Worm (Caenorhabditis elegans): ENCODE results near the gene F10C5.3.

DNA sequence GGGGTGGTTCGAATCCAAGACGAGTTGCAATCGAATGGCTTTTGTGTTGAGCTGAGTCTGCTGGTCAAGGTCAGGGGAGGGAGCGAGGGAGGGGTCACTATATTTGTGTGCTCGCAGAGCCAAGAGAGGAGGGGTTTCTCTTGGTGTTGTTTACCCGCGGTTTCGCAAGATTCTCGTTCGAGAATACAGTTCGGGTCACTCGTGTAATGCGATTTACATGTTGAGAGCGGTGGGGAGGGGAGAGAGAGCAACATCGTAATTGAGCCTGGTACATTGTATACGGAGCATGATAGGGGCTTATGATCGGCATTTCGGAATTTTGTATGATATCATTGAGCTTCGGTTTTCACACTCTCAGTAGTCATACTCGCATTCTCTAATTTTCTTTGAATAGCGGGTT is 28.4 kb downstream of the F10C5.3 start, which contains the start of gene F30H5.3:
- TF ChIP-seq skn-1 (tag; optimal IDR thresholded peaks at IDR 0.05) (no peak), ztf-4 (tag; optimal IDR thresholded peaks at IDR 0.05) (no peak), mml-1 (tag; optimal IDR thresholded peaks at IDR 0.05) (no peak), nhr-76 (tag; optimal IDR thresholded peaks at IDR 0.05) (no peak)
